Worm (Caenorhabditis elegans): ENCODE measurements around the gene C23H4.6.

Gene C23H4.6

ce11 chrX:12227130-12227529 is 8.3 kb upstream of the C23H4.6 start:
- TF ChIP-seq klf-2 (GFP tag; conservative IDR thresholded peaks at IDR 0.05) (no peak), ztf-23 (GFP tag; IDR thresholded peaks at IDR 0.05) (no peak)

DNA sequence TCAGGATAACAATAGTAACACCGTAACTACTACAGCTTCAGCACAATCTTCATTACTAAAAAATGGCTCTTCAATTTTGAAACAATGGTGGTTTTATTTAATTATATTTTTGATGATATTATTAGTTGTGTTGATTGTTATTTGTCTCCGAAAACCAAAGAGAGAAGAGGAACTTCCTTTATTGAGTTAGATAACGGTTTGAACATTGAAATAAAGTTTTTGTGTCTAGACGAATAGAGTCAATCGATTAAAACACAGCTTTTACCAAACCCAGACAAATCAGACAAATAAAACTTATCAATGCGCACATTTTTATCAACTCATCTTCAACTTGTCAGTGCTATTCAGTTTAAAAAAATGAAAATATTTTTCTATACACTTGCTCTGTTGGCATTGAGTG is 5.8 kb upstream of the C23H4.6 start, which contains the start of gene cest-7:
cest-7 (plus strand) TSS at position 301 of the 400 bp plus-strand sequence.
- TF ChIP-seq med-1 (GFP tag; optimal IDR thresholded peaks at IDR 0.05; ENCODE audit: insufficient read depth) (no peak), ztf-23 (GFP tag; IDR thresholded peaks at IDR 0.05) (no peak), klf-2 (GFP tag; conservative IDR thresholded peaks at IDR 0.05) (no peak), T22C8.4 (GFP tag; IDR thresholded peaks at IDR 0.05) (no peak)

DNA sequence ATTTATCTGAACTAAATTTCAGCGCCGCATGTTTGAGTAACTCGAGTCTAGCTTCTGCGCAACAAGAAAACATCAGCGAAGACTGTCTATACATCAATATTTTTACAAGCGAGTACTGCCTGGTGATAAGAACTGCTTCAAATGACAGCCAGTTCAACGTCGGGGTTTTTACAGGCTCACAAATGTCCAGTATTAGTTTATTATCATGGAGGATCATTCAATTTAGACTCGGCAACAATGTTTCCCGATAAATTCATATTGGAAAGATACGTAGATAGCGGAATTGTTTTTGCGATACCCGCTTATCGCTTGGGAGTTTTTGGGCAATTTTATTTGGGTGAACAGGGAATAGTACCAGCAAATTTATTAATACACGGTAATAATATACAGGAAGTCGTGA is 5.0 kb upstream of the C23H4.6 start:
- TF ChIP-seq cog-1 (tag; optimal IDR thresholded peaks at IDR 0.05) (no peak), klf-2 (GFP tag; conservative IDR thresholded peaks at IDR 0.05) (no peak), ztf-29 (GFP tag; IDR thresholded peaks at IDR 0.05) (no peak), tab-1 (GFP tag; IDR thresholded peaks at IDR 0.05) (no peak), flt-1 (GFP tag; IDR thresholded peaks at IDR 0.05) (no peak), ztf-23 (GFP tag; IDR thresholded peaks at IDR 0.05) (no peak)

DNA sequence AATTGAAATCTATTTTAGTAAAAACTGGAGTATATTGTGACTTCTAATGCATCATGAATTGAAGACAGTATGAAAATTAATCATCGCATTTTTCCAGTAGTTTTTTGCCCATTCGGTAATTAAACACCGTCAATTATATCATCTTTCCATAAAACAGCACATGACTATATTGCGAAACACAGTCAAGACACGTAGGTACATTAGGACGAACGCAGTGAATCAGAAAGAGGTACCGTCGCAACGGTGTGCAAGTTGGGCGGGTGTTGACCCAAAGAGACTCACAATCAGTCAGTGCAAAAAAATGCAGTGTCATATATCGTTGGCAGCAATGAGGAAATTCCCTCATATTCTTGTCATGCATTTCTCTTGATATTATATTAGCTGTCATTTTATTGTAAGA is 982 bp upstream of the C23H4.6 start:
- TF ChIP-seq klf-2 (GFP tag; conservative IDR thresholded peaks at IDR 0.05) (no peak), flt-1 (GFP tag; IDR thresholded peaks at IDR 0.05) (no peak), cog-1 (tag; optimal IDR thresholded peaks at IDR 0.05) (no peak), ztf-23 (GFP tag; IDR thresholded peaks at IDR 0.05) (no peak), T22C8.4 (GFP tag; IDR thresholded peaks at IDR 0.05) (no peak), ztf-29 (GFP tag; IDR thresholded peaks at IDR 0.05) (no peak), med-1 (GFP tag; optimal IDR thresholded peaks at IDR 0.05; ENCODE audit: insufficient read depth) (no peak), ref-1 (GFP tag; conservative IDR thresholded peaks at IDR 0.05) (no peak), tab-1 (GFP tag; IDR thresholded peaks at IDR 0.05) (no peak)

- TF ChIP-seq ztf-23 (GFP tag; IDR thresholded peaks at IDR 0.05) (no peak), ref-1 (GFP tag; conservative IDR thresholded peaks at IDR 0.05) (no peak), T22C8.4 (GFP tag; IDR thresholded peaks at IDR 0.05) (no peak), cog-1 (tag; optimal IDR thresholded peaks at IDR 0.05) (no peak), med-1 (GFP tag; optimal IDR thresholded peaks at IDR 0.05; ENCODE audit: insufficient read depth) (no peak), flt-1 (GFP tag; IDR thresholded peaks at IDR 0.05) (no peak), tab-1 (GFP tag; IDR thresholded peaks at IDR 0.05) (no peak)
Observed at ce11 chrX:12241457-12241856, 6.1 kb downstream of the C23H4.6 start, which contains the start of gene cest-3. Gene cest-3, plus strand, starts transcription at chrX:12241646.

DNA sequence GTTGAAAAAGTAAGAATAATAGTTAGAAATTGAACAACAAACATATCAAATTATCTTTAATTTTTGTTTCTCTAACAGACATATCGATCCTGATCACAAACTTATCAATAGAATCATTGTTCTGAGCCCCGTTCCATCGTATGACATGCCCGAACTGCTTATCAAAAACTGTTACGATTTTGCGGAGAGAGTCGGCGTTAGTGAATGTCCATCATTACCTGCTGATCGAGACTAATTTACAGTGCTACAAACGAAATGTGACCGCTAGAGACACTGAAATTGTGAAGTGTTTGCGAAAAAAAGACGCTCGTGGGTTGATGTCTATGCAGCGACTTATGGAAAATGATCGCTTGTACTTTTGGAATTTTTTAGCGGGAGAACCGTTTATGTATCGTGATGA is 7.5 kb downstream of the C23H4.6 start:
- TF ChIP-seq T22C8.4 (GFP tag; IDR thresholded peaks at IDR 0.05) (no peak), cog-1 (tag; optimal IDR thresholded peaks at IDR 0.05) (no peak), med-1 (GFP tag; optimal IDR thresholded peaks at IDR 0.05; ENCODE audit: insufficient read depth) (no peak), tab-1 (GFP tag; IDR thresholded peaks at IDR 0.05) (no peak), flt-1 (GFP tag; IDR thresholded peaks at IDR 0.05) (no peak), ref-1 (GFP tag; conservative IDR thresholded peaks at IDR 0.05) (no peak), klf-2 (GFP tag; conservative IDR thresholded peaks at IDR 0.05) (no peak), ztf-23 (GFP tag; IDR thresholded peaks at IDR 0.05) (no peak), ztf-29 (GFP tag; IDR thresholded peaks at IDR 0.05) (no peak)

ce11 chrX:12248140-12248539 is 12.7 kb downstream of the C23H4.6 start:
- TF ChIP-seq flt-1 (GFP tag; IDR thresholded peaks at IDR 0.05) (no peak), ref-1 (GFP tag; conservative IDR thresholded peaks at IDR 0.05) (no peak), tab-1 (GFP tag; IDR thresholded peaks at IDR 0.05) (no peak)

DNA sequence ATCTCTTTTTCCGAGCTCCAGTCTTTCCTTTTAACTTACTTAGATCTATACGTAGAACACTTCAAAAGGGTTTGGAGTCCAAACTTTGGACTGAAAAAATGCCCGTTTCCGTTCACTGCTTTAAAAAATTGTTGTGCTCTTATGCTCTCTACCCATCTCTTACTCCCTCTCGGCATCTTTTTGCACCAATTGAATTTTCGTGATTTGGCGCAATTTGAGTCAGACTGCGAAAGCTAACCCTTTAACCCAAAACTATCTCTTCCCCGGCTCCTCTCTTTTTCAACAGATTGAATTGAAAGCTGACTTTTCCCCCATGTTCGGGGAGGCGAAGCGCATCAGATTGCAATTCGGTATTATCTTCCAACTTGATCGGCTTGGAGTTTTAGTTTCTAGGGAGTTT is 16.8 kb downstream of the C23H4.6 start:
- TF ChIP-seq flt-1 (GFP tag; IDR thresholded peaks at IDR 0.05) (no peak), tab-1 (GFP tag; IDR thresholded peaks at IDR 0.05) (no peak), cog-1 (tag; optimal IDR thresholded peaks at IDR 0.05) (no peak)

- no peak for TF ChIP-seq ztf-23 (GFP tag; IDR thresholded peaks at IDR 0.05)
- TF ChIP-seq T22C8.4 (GFP tag; IDR thresholded peaks at IDR 0.05) = no peak
- TF ChIP-seq med-1 (GFP tag; optimal IDR thresholded peaks at IDR 0.05; ENCODE audit: insufficient read depth) = no peak
- no peak for TF ChIP-seq klf-2 (GFP tag; conservative IDR thresholded peaks at IDR 0.05)
- TF ChIP-seq ref-1 (GFP tag; conservative IDR thresholded peaks at IDR 0.05) = no peak
Observed at ce11 chrX:12256594-12257048, 21.2 kb downstream of the C23H4.6 start, which contains the start of gene E01G6.2. Gene E01G6.2, plus strand, starts transcription at chrX:12256644.

DNA sequence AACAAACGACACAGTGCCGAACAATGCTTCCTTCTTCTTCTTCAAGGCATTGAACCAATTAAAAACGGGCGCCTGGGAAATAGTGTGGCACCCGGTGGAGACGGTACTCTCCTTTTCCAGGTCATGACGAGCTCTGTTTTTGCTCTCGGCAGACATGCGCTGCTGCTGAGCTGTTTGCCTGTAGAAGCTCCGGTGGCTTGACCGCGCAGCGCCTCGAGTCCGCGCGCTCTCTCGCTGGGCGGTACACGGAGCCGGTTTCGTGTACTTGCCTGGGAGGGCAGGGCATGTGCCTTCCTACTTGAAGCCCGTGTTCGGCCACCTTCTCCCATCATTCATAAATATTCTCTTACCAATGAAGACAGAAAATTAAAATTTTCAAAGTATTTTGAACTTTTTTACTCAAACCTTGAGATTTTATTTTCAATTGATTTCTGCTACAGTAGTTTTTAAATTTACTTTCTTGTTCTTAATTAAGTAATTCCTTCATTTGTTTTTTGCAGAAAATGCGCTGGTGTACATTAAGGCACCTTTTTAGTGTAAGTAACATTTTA is 25.1 kb downstream of the C23H4.6 start, which contains the start of gene E01G6.1:
E01G6.1 (plus strand) TSS at position 501 of the 551 bp plus-strand sequence.
- TF ChIP-seq tab-1 (GFP tag; IDR thresholded peaks at IDR 0.05) (no peak), ztf-29 (GFP tag; IDR thresholded peaks at IDR 0.05) (peak; percentile 8; the same call in 1 of the 2 replicates)

DNA sequence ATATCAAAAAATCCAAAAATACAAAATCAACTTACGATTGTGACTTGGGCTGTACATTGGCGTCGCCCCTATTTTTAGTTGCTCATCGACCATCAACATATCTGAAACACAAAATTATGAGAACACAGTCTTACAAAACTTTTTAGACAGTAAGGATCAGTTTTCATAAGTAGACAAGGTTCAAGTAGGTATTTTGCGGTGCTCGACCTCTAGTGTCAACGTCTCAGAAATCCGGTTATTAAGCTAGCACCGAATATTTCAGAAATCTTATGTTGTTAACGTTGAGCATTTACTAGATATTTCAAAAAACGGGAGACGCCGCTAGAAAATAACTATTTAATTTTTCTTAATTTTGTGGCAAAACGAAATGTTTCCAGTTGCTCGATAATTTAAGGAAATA is 35.4 kb downstream of the C23H4.6 start, which contains the start of gene otpl-8:
otpl-8 (minus strand) TSS at position 101 of the 400 bp plus-strand sequence.
- TF ChIP-seq ref-1 (GFP tag; conservative IDR thresholded peaks at IDR 0.05) = no peak
- TF ChIP-seq cog-1 (tag; optimal IDR thresholded peaks at IDR 0.05) = no peak
- no peak for TF ChIP-seq ztf-29 (GFP tag; IDR thresholded peaks at IDR 0.05)
- TF ChIP-seq klf-2 (GFP tag; conservative IDR thresholded peaks at IDR 0.05) = no peak
- TF ChIP-seq med-1 (GFP tag; optimal IDR thresholded peaks at IDR 0.05; ENCODE audit: insufficient read depth) = no peak
- TF ChIP-seq T22C8.4 (GFP tag; IDR thresholded peaks at IDR 0.05) = no peak
- TF ChIP-seq ztf-23 (GFP tag; IDR thresholded peaks at IDR 0.05) = no peak
